Fruit fly (Drosophila melanogaster) whole organism, pupa: Measurements from ENCODE around the gene f-cup.

Source experiments
- CG10348 ChIP-seq: fragments of 200-800 bp; sonication (Bioruptor generic); IDR thresholded peaks from 2 replicates; pipeline ENCODE4 v1.3.6; 2022; ENCODE audit warnings: missing biosample characterization, missing genetic modification characterization
- CG12605 ChIP-seq: fragments of 200-800 bp; sonication (Bioruptor generic); IDR thresholded peaks from 2 replicates; pipeline ENCODE4 v1.3.6; 2022; ENCODE audit warnings: missing biosample characterization, missing genetic modification characterization
- CG13204 ChIP-seq: fragments of 200-800 bp; sonication (Bioruptor generic); optimal IDR thresholded peaks from 2 replicates; lab custom pipeline; 2018; ENCODE audit warnings: missing biosample characterization, mild to moderate bottlenecking, missing genetic modification characterization, moderate library complexity
- CG14655 ChIP-seq: fragments of 200-800 bp; sonication (Bioruptor generic); optimal IDR thresholded peaks from 3 replicates; lab custom pipeline; 2017; ENCODE audit warnings: mild to moderate bottlenecking, missing biosample characterization, missing genetic modification reagents, missing genetic modification characterization
- CG15710 ChIP-seq: fragments of 200-800 bp; sonication (Bioruptor generic); optimal IDR thresholded peaks from 2 replicates; lab custom pipeline; 2018; ENCODE audit warnings: missing biosample characterization, mild to moderate bottlenecking, missing genetic modification characterization, moderate library complexity
- CG17806 ChIP-seq: fragments of 200-800 bp; sonication (Bioruptor generic); optimal IDR thresholded peaks from 2 replicates; lab custom pipeline; 2018; ENCODE audit warnings: missing biosample characterization, mild to moderate bottlenecking, missing genetic modification characterization, moderate library complexity
- CG32121 ChIP-seq: fragments of 200-800 bp; sonication (Bioruptor generic); IDR thresholded peaks from 2 replicates; pipeline ENCODE4 v1.3.6; 2022; ENCODE audit warnings: missing biosample characterization, missing genetic modification characterization
- CG34367 ChIP-seq: fragments of 200-800 bp; sonication (Bioruptor generic); optimal IDR thresholded peaks from 2 replicates; lab custom pipeline; 2018; ENCODE audit warnings: missing biosample characterization, mild to moderate bottlenecking, missing genetic modification characterization
- CG4496 ChIP-seq: fragments of 200-800 bp; sonication (Bioruptor generic); IDR thresholded peaks from 3 replicates; pipeline ENCODE4 v1.3.6; 2022; ENCODE audit warnings: missing biosample characterization, missing genetic modification characterization
- CG8159 ChIP-seq: fragments of 200-800 bp; sonication (Bioruptor generic); optimal IDR thresholded peaks from 3 replicates; lab custom pipeline; 2018; ENCODE audit warnings: missing biosample characterization, mild to moderate bottlenecking, missing genetic modification characterization, moderate library complexity
- CG8301 ChIP-seq: fragments of 200-800 bp; sonication (Bioruptor generic); optimal IDR thresholded peaks from 2 replicates; lab custom pipeline; 2018; ENCODE audit warnings: missing biosample characterization, mild to moderate bottlenecking, missing genetic modification characterization
- CG9948 ChIP-seq: fragments of 200-800 bp; sonication (Bioruptor generic); optimal IDR thresholded peaks from 2 replicates; lab custom pipeline; 2018; ENCODE audit warnings: missing biosample characterization, mild to moderate bottlenecking, missing genetic modification characterization, moderate library complexity
- D1 ChIP-seq: fragments of 200-800 bp; sonication (Bioruptor generic); optimal IDR thresholded peaks from 2 replicates; lab custom pipeline; 2018; ENCODE audit warnings: missing biosample characterization, mild to moderate bottlenecking, missing genetic modification characterization, moderate library complexity
- EcR ChIP-seq: fragments of 200-800 bp; sonication (Bioruptor generic); optimal IDR thresholded peaks from 3 replicates; lab custom pipeline; 2019; ENCODE audit warnings: missing biosample characterization, missing genetic modification characterization, mild to moderate bottlenecking, moderate library complexity, missing genetic modification reagents
- Ets98B ChIP-seq: fragments of 200-800 bp; sonication (Bioruptor generic); IDR thresholded peaks from 2 replicates; pipeline ENCODE4 v1.3.6; 2022; ENCODE audit warnings: missing biosample characterization, missing genetic modification characterization
- Pif1A ChIP-seq: fragments of 200-800 bp; sonication (Bioruptor generic); optimal IDR thresholded peaks from 3 replicates; lab custom pipeline; 2016; ENCODE audit warnings: missing biosample characterization, missing genetic modification characterization
- Pif1B ChIP-seq: fragments of 200-800 bp; sonication (Bioruptor generic); optimal IDR thresholded peaks from 3 replicates; lab custom pipeline; 2016; ENCODE audit warnings: missing biosample characterization, missing genetic modification characterization
- Snoo ChIP-seq: fragments of 200-800 bp; sonication (Bioruptor generic); optimal IDR thresholded peaks from 3 replicates; lab custom pipeline; 2017; ENCODE audit warnings: missing biosample characterization, mild to moderate bottlenecking, missing genetic modification characterization, inconsistent platforms
- fd96Ca ChIP-seq: fragments of 200-800 bp; sonication (Bioruptor generic); IDR thresholded peaks from 3 replicates; pipeline ENCODE4 v1.3.6; 2022; ENCODE audit warnings: missing biosample characterization, missing genetic modification characterization
- gl ChIP-seq: fragments of 200-800 bp; sonication (Bioruptor generic); optimal IDR thresholded peaks from 2 replicates; lab custom pipeline; 2018; ENCODE audit warnings: missing biosample characterization, mild to moderate bottlenecking, missing genetic modification characterization
- rn ChIP-seq: fragments of 200-800 bp; sonication (Bioruptor generic); IDR thresholded peaks from 2 replicates; pipeline ENCODE4 v1.3.6; 2022; ENCODE audit warnings: missing biosample characterization, missing genetic modification characterization

f-cup gene

DNA sequence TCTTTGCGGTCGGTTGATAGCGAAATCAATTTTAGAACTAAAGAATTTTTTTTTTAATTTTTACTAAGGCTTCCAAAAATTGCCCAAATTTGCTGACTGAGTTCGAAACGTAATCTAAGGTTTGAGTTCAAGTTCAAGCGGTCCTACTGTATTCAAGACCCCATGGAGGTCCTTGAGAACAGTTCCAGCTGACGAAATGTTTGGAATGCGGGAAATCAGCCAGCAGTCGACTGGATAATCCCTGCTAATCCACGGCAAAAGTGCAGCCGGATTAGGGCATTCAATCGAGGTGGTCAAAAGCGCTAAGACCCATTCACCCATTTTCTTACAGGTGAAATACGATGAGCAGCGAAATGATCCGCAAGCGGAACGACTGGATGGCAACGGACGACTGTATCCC is at the start of gene f-cup:
Gene f-cup (minus strand): TSS at position 101 of the 400 bp plus-strand sequence.
- TF ChIP-seq CG10348 (GFP tag; lab: Robert Waterston, UW) (no peak), Pif1B (no peak), CG4496 (no peak), Snoo (tag; lab: Kevin White, UChicago) (no peak), CG12605 (GFP tag; lab: Robert Waterston, UW) (no peak), CG14655 (no peak), CG9948 (no peak), CG32121 (GFP tag; lab: Robert Waterston, UW) (no peak), Ets98B (GFP tag; lab: Robert Waterston, UW) (no peak), CG15710 (tag; lab: Kevin White, UChicago) (no peak)

DNA sequence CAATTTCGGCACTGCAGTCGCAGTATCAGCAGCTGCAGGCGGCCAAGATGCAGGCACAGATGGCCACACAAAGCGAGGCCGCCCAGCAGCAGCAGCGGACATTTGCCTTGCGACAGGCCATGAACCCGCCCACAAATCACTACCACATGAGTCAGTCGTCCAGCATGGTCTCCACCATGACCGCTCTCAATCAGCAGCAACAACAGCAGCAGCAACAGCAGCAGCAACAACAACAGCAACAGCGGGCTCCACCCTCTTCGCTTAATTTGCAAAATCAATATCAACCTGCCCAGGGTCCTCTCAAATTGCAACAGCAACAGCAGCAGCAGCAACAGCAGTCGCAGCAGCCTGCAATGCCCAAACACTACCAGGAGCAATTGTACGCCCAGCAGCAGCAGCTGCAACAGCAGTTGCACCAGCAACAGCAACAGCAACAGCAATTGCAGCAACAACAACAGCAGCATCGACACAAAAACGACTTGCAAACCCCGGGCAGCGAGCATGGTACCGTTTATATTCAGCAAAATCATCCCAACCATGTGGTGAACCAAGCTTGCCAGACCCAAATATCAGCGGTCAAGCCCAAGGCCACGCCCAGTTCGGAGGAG is 45.5 kb upstream of the f-cup start:
- TF ChIP-seq CG4496 = no peak
- no peak for TF ChIP-seq Pif1B
- TF ChIP-seq CG17806 (tag; lab: Kevin White, UChicago) = no peak
- no peak for TF ChIP-seq EcR (GFP tag; lab: Kevin White, UChicago)
- TF ChIP-seq, all 21 proteins: peak for 0

DNA sequence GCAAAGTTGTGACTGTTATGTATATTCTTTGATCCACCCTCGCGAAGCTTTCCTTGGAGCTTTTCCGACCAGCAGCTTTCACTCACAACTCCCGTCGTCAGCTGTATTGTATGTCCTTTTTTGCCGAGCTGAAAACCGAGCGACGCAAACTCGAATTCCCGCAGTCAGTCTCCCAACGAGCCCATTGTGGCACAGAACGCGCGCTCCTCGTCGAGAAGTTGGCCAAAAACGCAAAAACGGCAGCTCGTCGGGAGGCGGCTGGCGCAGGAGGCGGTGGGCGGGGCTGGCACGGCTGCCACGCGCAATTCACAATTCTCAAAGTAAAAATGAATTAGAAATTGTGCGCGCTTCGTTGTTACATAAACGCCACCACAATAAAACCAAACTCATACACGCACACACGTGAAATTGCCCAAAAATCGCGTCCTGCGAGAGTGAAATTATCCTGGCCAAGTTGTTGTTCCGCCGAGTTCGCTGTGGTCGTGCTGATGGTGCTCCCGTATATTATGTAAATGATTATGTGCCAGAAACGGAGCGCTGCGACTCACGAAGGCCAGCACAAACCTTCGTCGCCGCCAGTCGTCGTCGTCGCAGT is 34.8 kb upstream of the f-cup start:
- TF ChIP-seq Snoo (tag; lab: Kevin White, UChicago) (no peak), fd96Ca (GFP tag; lab: Robert Waterston, UW) (no peak), CG34367 (tag; lab: Kevin White, UChicago) (no peak), CG4496 (no peak), CG17806 (tag; lab: Kevin White, UChicago) (no peak), CG8301 (tag; lab: Kevin White, UChicago) (no peak), CG8159 (tag; lab: Kevin White, UChicago) (no peak), gl (tag; lab: Kevin White, UChicago) (no peak), Pif1A (GFP tag; lab: Kevin White, UChicago) (no peak), rn (GFP tag; lab: Robert Waterston, UW) (no peak), CG12605 (GFP tag; lab: Robert Waterston, UW) (no peak), CG13204 (GFP tag; lab: Kevin White, UChicago) (no peak), CG32121 (GFP tag; lab: Robert Waterston, UW) (no peak), EcR (GFP tag; lab: Kevin White, UChicago) (no peak), D1 (tag; lab: Kevin White, UChicago) (no peak), Pif1B (no peak)

DNA sequence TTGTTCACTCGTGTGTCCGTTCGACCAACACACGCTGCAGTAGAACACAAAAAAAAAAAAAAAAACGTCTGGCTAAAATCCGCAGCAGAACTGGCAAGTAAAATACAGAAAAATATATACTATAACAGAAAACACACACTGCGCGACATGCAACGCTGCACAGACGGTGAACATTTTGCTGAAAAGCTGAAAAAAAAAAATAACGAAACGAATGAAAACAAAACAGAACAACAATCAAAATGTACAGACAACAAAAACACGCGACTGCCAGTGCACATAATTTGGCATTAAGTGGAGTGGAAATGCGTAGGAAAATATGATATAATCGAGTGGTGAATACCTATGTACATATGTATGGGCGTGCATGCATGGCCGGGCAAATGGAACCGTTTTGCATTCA is 29.4 kb upstream of the f-cup start:
- peak; percentile 51; the same call in 1 of the 3 replicates for TF ChIP-seq CG4496
- no peak for TF ChIP-seq Ets98B (GFP tag; lab: Robert Waterston, UW)
- no peak for TF ChIP-seq CG8159 (tag; lab: Kevin White, UChicago)
- TF ChIP-seq Pif1B = no peak

DNA sequence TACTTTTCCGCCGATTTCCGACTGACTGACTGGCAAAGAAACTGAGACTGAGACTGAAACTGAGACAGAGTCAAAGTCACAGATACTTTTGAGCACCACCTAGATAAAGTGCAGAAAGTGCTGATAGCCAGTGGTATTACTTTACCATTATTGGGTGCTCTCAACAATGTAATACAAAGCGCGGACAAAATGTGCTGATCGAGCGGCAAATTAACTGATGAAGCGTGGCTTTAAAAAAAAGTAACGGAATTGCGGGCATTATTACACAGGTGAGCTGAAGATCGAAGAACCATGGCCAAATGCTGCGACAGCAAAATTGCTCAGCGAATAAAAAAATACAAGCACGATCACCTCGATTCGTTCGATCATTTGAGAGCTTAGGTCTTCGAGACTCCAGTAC is 28.3 kb upstream of the f-cup start:
- TF ChIP-seq Snoo (tag; lab: Kevin White, UChicago) (no peak), Ets98B (GFP tag; lab: Robert Waterston, UW) (no peak), fd96Ca (GFP tag; lab: Robert Waterston, UW) (no peak), CG32121 (GFP tag; lab: Robert Waterston, UW) (no peak), EcR (GFP tag; lab: Kevin White, UChicago) (no peak), CG12605 (GFP tag; lab: Robert Waterston, UW) (no peak), CG14655 (no peak), CG34367 (tag; lab: Kevin White, UChicago) (no peak), Pif1A (GFP tag; lab: Kevin White, UChicago) (no peak), CG9948 (no peak)

DNA sequence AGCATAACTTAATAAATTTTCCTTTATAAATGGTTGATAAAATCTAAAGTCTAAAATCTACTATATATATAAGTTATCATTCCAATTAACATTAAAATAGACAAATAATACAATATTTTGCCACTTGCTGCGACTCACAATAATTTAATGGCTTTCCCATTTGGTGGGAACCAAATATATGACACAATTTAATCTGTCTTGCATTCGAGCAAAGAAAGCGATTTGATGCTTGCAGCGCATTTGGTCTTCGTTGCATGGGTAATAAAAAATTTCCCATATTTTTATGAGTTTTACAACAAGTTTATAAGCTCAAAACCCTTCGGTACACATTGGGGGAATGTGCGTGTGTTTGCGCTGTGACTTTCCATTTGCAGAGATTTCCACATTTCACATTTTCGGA is 26.2 kb upstream of the f-cup start:
- TF ChIP-seq D1 (tag; lab: Kevin White, UChicago) (no peak), CG4496 (no peak), CG8301 (tag; lab: Kevin White, UChicago) (no peak), rn (GFP tag; lab: Robert Waterston, UW) (no peak), EcR (GFP tag; lab: Kevin White, UChicago) (no peak), CG8159 (tag; lab: Kevin White, UChicago) (no peak), CG32121 (GFP tag; lab: Robert Waterston, UW) (no peak), gl (tag; lab: Kevin White, UChicago) (no peak), Pif1B (no peak), CG15710 (tag; lab: Kevin White, UChicago) (no peak), fd96Ca (GFP tag; lab: Robert Waterston, UW) (no peak)
- TF ChIP-seq, all 21 proteins: peak for 0
